Worm (Caenorhabditis elegans): ENCODE data around the gene tpa-1.

Gene tpa-1

DNA sequence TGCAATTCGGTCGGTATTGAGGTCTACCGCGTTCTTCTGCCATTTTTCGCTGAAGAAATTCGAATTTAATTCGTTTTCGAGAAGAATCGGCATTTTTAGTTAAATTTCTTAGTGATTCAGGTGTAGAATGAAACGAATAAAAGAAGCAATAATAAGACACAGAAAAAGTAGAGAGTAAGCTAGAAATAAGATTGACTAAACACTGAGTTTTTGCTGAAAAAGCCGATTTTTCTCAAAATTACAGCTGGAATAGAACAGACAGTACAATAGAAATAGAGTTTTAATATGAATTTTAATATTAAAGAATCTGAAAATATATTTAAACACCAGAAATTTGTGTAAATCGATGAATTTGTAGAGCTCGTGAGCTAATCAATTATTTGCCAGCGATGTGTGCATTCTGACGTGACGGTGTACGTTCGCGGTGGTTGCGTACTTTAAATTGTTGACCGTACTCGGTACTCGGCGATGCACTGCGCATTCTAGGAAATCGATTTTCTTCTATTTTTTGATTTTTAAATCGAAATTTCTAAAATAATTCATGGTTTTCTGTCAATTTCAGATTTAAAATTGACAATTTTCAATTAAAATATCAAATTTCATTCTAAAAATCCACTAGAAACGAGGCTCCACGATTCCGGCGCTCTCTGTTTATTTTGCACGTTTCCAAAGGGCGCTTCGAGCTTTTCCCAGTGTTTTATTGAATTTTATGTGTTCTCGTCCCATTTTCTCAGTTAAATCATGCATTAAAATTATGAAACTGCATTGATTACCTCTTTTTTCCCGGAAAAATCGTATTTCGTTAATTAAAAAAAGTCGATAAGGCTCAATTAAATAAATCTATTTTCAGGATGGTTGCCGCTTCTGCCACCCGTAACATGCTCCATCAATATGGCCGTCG is 34.4 kb downstream of the tpa-1 start, which contains the start of the genes grld-1 and cox-6C:
grld-1 (minus strand) TSS at position 51 of the 901 bp plus-strand sequence.
cox-6C (plus strand) TSS at position 851 of the 901 bp plus-strand sequence.
- TF ChIP-seq ztf-11 (tag; optimal IDR thresholded peaks at IDR 0.05) (peak in 1 of 2 experiments; percentile 6), egl-13 (tag; optimal IDR thresholded peaks at IDR 0.05) (peak; percentile 19), snu-23 (GFP tag; optimal IDR thresholded peaks at IDR 0.05) (peak; percentile 83), unc-86 (tag; optimal IDR thresholded peaks at IDR 0.05) (peak; percentile 75), irx-1 (tag; optimal IDR thresholded peaks at IDR 0.05) (peak; percentile 48), nhr-77 (tag; optimal IDR thresholded peaks at IDR 0.05) (peak; percentile 41), unc-98 (GFP tag; IDR thresholded peaks at IDR 0.05) (0 out of 2 replicates have a peak, but pooled peaks have one; percentile 16), ets-5 (GFP tag; IDR thresholded peaks at IDR 0.05) (no peak), skn-1 (tag; optimal IDR thresholded peaks at IDR 0.05) (peak; percentile 38), elt-3 (tag; optimal IDR thresholded peaks at IDR 0.05) (no peak), dsc-1 (tag; optimal IDR thresholded peaks at IDR 0.05) (peak; percentile 64), mab-9 (GFP tag; IDR thresholded peaks at IDR 0.05) (0 out of 2 replicates have a peak, but pooled peaks have one; percentile 32), lin-13 (GFP tag; optimal IDR thresholded peaks at IDR 0.05) (peak; percentile 58), lin-35 (GFP tag; optimal IDR thresholded peaks at IDR 0.05) (peak; percentile 66 to 71), tbx-2 (tag; optimal IDR thresholded peaks at IDR 0.05) (peak; percentile 67), jun-1 (tag; optimal IDR thresholded peaks at IDR 0.05) (peak; percentile 7), C16A3.4 (tag; optimal IDR thresholded peaks at IDR 0.05) (peak; percentile 60), isw-1 (GFP tag; IDR thresholded peaks at IDR 0.05) (peak; percentile 68), xbp-1 (tag; optimal IDR thresholded peaks at IDR 0.05) (peak; percentile 69), unc-130 (tag; optimal IDR thresholded peaks at IDR 0.05) (peak; percentile 60), aly-2 (tag; optimal IDR thresholded peaks at IDR 0.05) (peak; percentile 26), pax-3 (tag; optimal IDR thresholded peaks at IDR 0.05) (no peak), fkh-4 (tag; optimal IDR thresholded peaks at IDR 0.05; ENCODE audit: borderline replicate concordance) (no peak), nhr-12 (tag; optimal IDR thresholded peaks at IDR 0.05) (no peak), F16B12.6 (tag; optimal IDR thresholded peaks at IDR 0.05) (peak; percentile 86), efl-1 (optimal IDR thresholded peaks at IDR 0.05) (peak; percentile 53 to 59), efl-1 (GFP tag; optimal IDR thresholded peaks at IDR 0.05 in 1 of 2) (peak; percentile 55 to 90), mdl-1 (tag; optimal IDR thresholded peaks at IDR 0.05) (peak in 1 of 2 experiments; percentile 52), fkh-8 (tag; optimal IDR thresholded peaks at IDR 0.05) (peak; percentile 76), ceh-82 (tag; optimal IDR thresholded peaks at IDR 0.05) (peak; percentile 24 to 55 (median 31)), nhr-20 (tag; optimal IDR thresholded peaks at IDR 0.05) (peak; percentile 71), nhr-85 (tag) (peak; percentile 70), ama-1 (optimal IDR thresholded peaks at IDR 0.05) (no peak), nhr-71 (tag; optimal IDR thresholded peaks at IDR 0.05) (peak; percentile 85), C34B4.2 (tag; optimal IDR thresholded peaks at IDR 0.05) (no peak), egl-27 (tag; optimal IDR thresholded peaks at IDR 0.05) (no peak), hpl-2 (GFP tag; optimal IDR thresholded peaks at IDR 0.05) (no peak), swsn-7 (tag; optimal IDR thresholded peaks at IDR 0.05) (peak; percentile 73), lsy-2 (tag; optimal IDR thresholded peaks at IDR 0.05) (peak; percentile 94 to 98), lin-15B (tag; optimal IDR thresholded peaks at IDR 0.05) (peak; percentile 16), nhr-47 (tag; optimal IDR thresholded peaks at IDR 0.05) (peak; percentile 79), nhr-84 (tag; optimal IDR thresholded peaks at IDR 0.05) (no peak), nhr-28 (tag; optimal IDR thresholded peaks at IDR 0.05) (no peak), nhr-19 (GFP tag; conservative IDR thresholded peaks at IDR 0.05) (peak; percentile 52), mep-1 (tag; optimal IDR thresholded peaks at IDR 0.05) (peak; percentile 60), dpl-1 (GFP tag; optimal IDR thresholded peaks at IDR 0.05) (peak; percentile 46 to 70 (median 54)), lir-3 (tag; optimal IDR thresholded peaks at IDR 0.05; ENCODE audit: poor library complexity) (no peak), nhr-90 (tag; optimal IDR thresholded peaks at IDR 0.05; ENCODE audit: poor library complexity) (peak; percentile 46), rnt-1 (tag; optimal IDR thresholded peaks at IDR 0.05) (peak; percentile 45), lin-14 (GFP tag; optimal IDR thresholded peaks at IDR 0.05) (peak; percentile 75), unc-30 (tag; optimal IDR thresholded peaks at IDR 0.05) (no peak)

Data from whole organism, L1 larva.